Fruit fly (Drosophila melanogaster): Measurements from ENCODE around the gene CG43153.

- no peak for TF ChIP-seq CG7045 (GFP tag; optimal IDR thresholded peaks at IDR 0.05)
- no peak for TF ChIP-seq toe (GFP tag; optimal IDR thresholded peaks at IDR 0.05)
- TF ChIP-seq tj (GFP tag; optimal IDR thresholded peaks at IDR 0.05): no peak
- TF ChIP-seq CG12768 (GFP tag; optimal IDR thresholded peaks at IDR 0.05): no peak
- no peak for TF ChIP-seq CG5204 (GFP tag; optimal IDR thresholded peaks at IDR 0.05)
- TF ChIP-seq Crg-1 (GFP tag; optimal IDR thresholded peaks at IDR 0.05): no peak
- TF ChIP-seq CG14711 (tag; optimal IDR thresholded peaks at IDR 0.05): no peak
- TF ChIP-seq ovo (GFP tag; optimal IDR thresholded peaks at IDR 0.05): no peak
- TF ChIP-seq Hr96 (GFP tag; optimal IDR thresholded peaks at IDR 0.05): no peak
- no peak for TF ChIP-seq pad (GFP tag; optimal IDR thresholded peaks at IDR 0.05)
- TF ChIP-seq CG33017 (tag; optimal IDR thresholded peaks at IDR 0.05): no peak
- TF ChIP-seq CG7101 (tag; optimal IDR thresholded peaks at IDR 0.05): no peak
Measured at dm6 chr2L:11484407-11484806, 38.2 kb downstream of the CG43153 start, which contains the start of the genes CG43355 and sala.

Data from whole organism, adult.